Worm (Caenorhabditis elegans) whole organism, L4 larva: ENCODE measurements around the gene K12H6.7.

Experiments used
- T26A8.4 ChIP-seq: fragments of 200-800 bp; sonication (Bioruptor generic); IDR thresholded peaks from 2 replicates; pipeline ENCODE4 v1.3.6; 2022; ENCODE audit warnings: missing genetic modification characterization, missing compliant biosample characterization
- ama-1 ChIP-seq: fragments of 150-350 bp; optimal IDR thresholded peaks from 2 replicates; lab custom pipeline; 2014; ENCODE audit warnings: inconsistent platforms, mixed read lengths
- arid-1 ChIP-seq: fragments of 200-800 bp; sonication (Bioruptor generic); conservative IDR thresholded peaks from 2 replicates; pipeline ENCODE4 v1.3.6; 2022; ENCODE audit warnings: missing genetic modification reagents, missing genetic modification characterization, missing compliant biosample characterization
- ceh-82 ChIP-seq: sonication (generic microtip); optimal IDR thresholded peaks from 2 replicates; lab custom pipeline; 2017; ENCODE audit warnings: missing biosample characterization, missing genetic modification characterization
- lim-7 ChIP-seq: fragments of 200-800 bp; sonication (Bioruptor generic); IDR thresholded peaks from 2 replicates; pipeline ENCODE4 v1.3.6; 2022; ENCODE audit warnings: missing genetic modification characterization, missing compliant biosample characterization
- lin-15B ChIP-seq: fragments of 150-350 bp; sonication (generic microtip); optimal IDR thresholded peaks from 3 replicates; lab custom pipeline; 2014; ENCODE audit warnings: missing biosample characterization, missing genetic modification characterization
- lin-29 ChIP-seq: fragments of 200-800 bp; sonication (Bioruptor generic); IDR thresholded peaks from 2 replicates; pipeline ENCODE4 v1.3.6; 2022; ENCODE audit warnings: missing genetic modification reagents, missing genetic modification characterization, missing compliant biosample characterization
- lsy-2 ChIP-seq, 2 experiments: fragments of 150-350 bp in 1 of 2; sonication (generic microtip) in 1 of 2; optimal IDR thresholded peaks; 2 replicates each; lab custom pipeline; 2014 to 2017; ENCODE audit warnings: missing biosample characterization in 2 of 2, missing genetic modification characterization in 2 of 2
- mep-1 ChIP-seq: fragments of 150-350 bp; sonication (generic microtip); optimal IDR thresholded peaks from 3 replicates; lab custom pipeline; 2014; ENCODE audit warnings: missing biosample characterization, missing genetic modification characterization
- nhr-41 ChIP-seq: fragments of 200-800 bp; sonication (Bioruptor generic); IDR thresholded peaks from 2 replicates; pipeline ENCODE4 v1.3.6; 2022; ENCODE audit warnings: missing genetic modification reagents, missing genetic modification characterization, missing compliant biosample characterization
- snpc-1.2 ChIP-seq: fragments of 200-800 bp; sonication (Bioruptor generic); IDR thresholded peaks from 2 replicates; pipeline ENCODE4 v1.3.6; 2022; ENCODE audit warnings: missing genetic modification reagents, missing genetic modification characterization, missing compliant biosample characterization

DNA sequence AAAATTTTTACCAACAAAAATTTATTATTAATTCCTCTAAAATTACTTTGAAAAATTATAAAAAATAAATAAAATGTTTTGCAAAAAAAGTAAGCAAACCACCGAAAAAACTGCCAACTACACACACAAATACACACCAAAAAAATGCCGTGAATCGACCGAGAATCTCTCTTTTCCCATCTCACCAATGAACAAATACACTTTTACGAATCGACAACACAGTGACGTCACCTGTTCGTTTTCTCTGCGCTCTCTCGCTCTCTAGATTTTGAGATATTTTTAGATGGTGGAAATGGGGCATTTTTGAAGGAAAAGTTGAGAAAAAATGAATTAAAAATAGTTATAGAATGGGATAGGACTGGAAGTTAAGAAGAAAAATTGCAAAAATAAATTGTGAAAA lies 4.7 kb downstream of the K12H6.7 start:
- no peak for TF ChIP-seq ama-1
- TF ChIP-seq ceh-82 (tag; lab: Kevin White, UChicago), result no peak
- no peak for TF ChIP-seq nhr-41 (GFP tag; lab: Robert Waterston, UW)
- no peak for TF ChIP-seq lim-7 (GFP tag; lab: Robert Waterston, UW)
- no peak for TF ChIP-seq lin-15B (tag; lab: Kevin White, UChicago)
- no peak for TF ChIP-seq T26A8.4 (GFP tag; lab: Robert Waterston, UW)
- no peak for TF ChIP-seq lin-29 (GFP tag; lab: Robert Waterston, UW)
- TF ChIP-seq mep-1 (tag; lab: Kevin White, UChicago), result no peak
- no peak for TF ChIP-seq arid-1 (GFP tag; lab: Robert Waterston, UW)
- TF ChIP-seq snpc-1.2 (GFP tag; lab: Robert Waterston, UW), result no peak
- peak in 1 of 2 experiments; percentile 38 for TF ChIP-seq lsy-2 (tag; optimal IDR thresholded peaks at IDR 0.05; lab: Kevin White, UChicago)
